Fruit fly (Drosophila melanogaster) whole organism, embryonic: Measurements from ENCODE around the gene wds.

Experiments used
- Antp ChIP-seq: fragments of 200-800 bp; sonication (Bioruptor generic); optimal IDR thresholded peaks from 3 replicates; lab custom pipeline; 2016; ENCODE audit warnings: missing biosample characterization, missing genetic modification characterization
- Awh ChIP-seq: fragments of 200-800 bp; sonication (Bioruptor generic); IDR thresholded peaks from 2 replicates; pipeline ENCODE4, ENCODE4 v1.3.6; 2022; ENCODE audit warnings: missing biosample characterization, missing genetic modification characterization
- B-H1 ChIP-seq: fragments of 200-800 bp; sonication (Bioruptor generic); IDR thresholded peaks from 3 replicates; pipeline ENCODE4 v1.3.6; 2022; ENCODE audit warnings: missing biosample characterization, missing genetic modification characterization
- BtbVII ChIP-seq: fragments of 200-800 bp; sonication (Bioruptor generic); optimal IDR thresholded peaks from 3 replicates; lab custom pipeline; 2017; ENCODE audit warnings: missing biosample characterization, mild to moderate bottlenecking, missing genetic modification characterization
- CG10147 ChIP-seq: fragments of 200-800 bp; sonication (Bioruptor generic); optimal IDR thresholded peaks from 2 replicates; lab custom pipeline; 2019; ENCODE audit warnings: missing biosample characterization, mild to moderate bottlenecking, missing genetic modification characterization, moderate library complexity
- CG10209 ChIP-seq: fragments of 200-800 bp; sonication (Bioruptor generic); optimal IDR thresholded peaks from 3 replicates; lab custom pipeline; 2017; ENCODE audit warnings: missing biosample characterization, mild to moderate bottlenecking, missing genetic modification characterization, missing genetic modification reagents
- CG10267 ChIP-seq: fragments of 200-800 bp; sonication (Bioruptor generic); optimal IDR thresholded peaks from 2 replicates; lab custom pipeline; 2018; ENCODE audit warnings: missing biosample characterization, mild to moderate bottlenecking, missing genetic modification characterization, moderate library complexity
- CG10654 ChIP-seq: fragments of 200-800 bp; sonication (Bioruptor generic); optimal IDR thresholded peaks from 2 replicates; lab custom pipeline; 2016; ENCODE audit warnings: missing biosample characterization, missing genetic modification characterization
- CG13624 ChIP-seq: fragments of 200-800 bp; sonication (Bioruptor generic); optimal IDR thresholded peaks from 2 replicates; lab custom pipeline; 2016; ENCODE audit warnings: missing biosample characterization, missing genetic modification characterization
- CG14710 ChIP-seq: fragments of 200-800 bp; sonication (Bioruptor generic); optimal IDR thresholded peaks from 3 replicates; lab custom pipeline; 2019; ENCODE audit warnings: missing biosample characterization, mild to moderate bottlenecking, missing genetic modification characterization, moderate library complexity
- CG1792 ChIP-seq: fragments of 200-800 bp; sonication (Bioruptor generic); optimal IDR thresholded peaks from 2 replicates; lab custom pipeline; 2016; ENCODE audit warnings: missing biosample characterization, missing genetic modification characterization
- CG18599 ChIP-seq: fragments of 200-800 bp; sonication (Bioruptor generic); optimal IDR thresholded peaks from 3 replicates; lab custom pipeline; 2017; ENCODE audit warnings: missing biosample characterization, missing genetic modification characterization, mild to moderate bottlenecking, moderate library complexity, missing genetic modification reagents
- CG2120 ChIP-seq: fragments of 200-800 bp; sonication (Bioruptor generic); optimal IDR thresholded peaks from 3 replicates; lab custom pipeline; 2016; ENCODE audit warnings: missing biosample characterization, missing genetic modification characterization
- CG32532 ChIP-seq: fragments of 200-800 bp; sonication (Bioruptor generic); IDR thresholded peaks from 2 replicates; pipeline ENCODE4 v1.3.6; 2022; ENCODE audit warnings: missing biosample characterization, missing genetic modification characterization
- CG4282 ChIP-seq: fragments of 200-800 bp; sonication (Bioruptor generic); optimal IDR thresholded peaks from 2 replicates; lab custom pipeline; 2016; ENCODE audit warnings: missing biosample characterization, missing genetic modification characterization
- CG4404 ChIP-seq: fragments of 200-800 bp; sonication (Bioruptor generic); IDR thresholded peaks from 2 replicates; pipeline ENCODE4 v1.3.6; 2022; ENCODE audit warnings: missing biosample characterization, missing genetic modification characterization
- CG4617 ChIP-seq: fragments of 200-800 bp; sonication (Bioruptor generic); optimal IDR thresholded peaks from 3 replicates; lab custom pipeline; 2016; ENCODE audit warnings: missing biosample characterization, missing genetic modification characterization, borderline replicate concordance
- CG7372 ChIP-seq: fragments of 200-800 bp; sonication (Bioruptor generic); IDR thresholded peaks from 2 replicates; pipeline ENCODE4 v1.3.6; 2022; ENCODE audit warnings: missing biosample characterization, missing genetic modification characterization
- CG8290 ChIP-seq, 3 experiments: fragments of 200-800 bp; sonication (Bioruptor generic); optimal IDR thresholded peaks; 2 replicates each; lab custom pipeline; 2016 to 2019; ENCODE audit warnings: missing biosample characterization in 3 of 3, missing genetic modification characterization in 3 of 3, mild to moderate bottlenecking in 2 of 3, moderate library complexity in 1 of 3
- CG9797 ChIP-seq: fragments of 200-800 bp; sonication (Bioruptor generic); optimal IDR thresholded peaks from 3 replicates; lab custom pipeline; 2018; ENCODE audit warnings: missing biosample characterization, mild to moderate bottlenecking, missing genetic modification characterization
- CrebB ChIP-seq: fragments of 200-800 bp; sonication (Bioruptor generic); optimal IDR thresholded peaks from 3 replicates; lab custom pipeline; 2018; ENCODE audit warnings: missing biosample characterization, mild to moderate bottlenecking, missing genetic modification characterization
- Dp ChIP-seq: fragments of 200-800 bp; sonication (Bioruptor generic); optimal IDR thresholded peaks from 2 replicates; lab custom pipeline; 2018; ENCODE audit warnings: missing biosample characterization, mild to moderate bottlenecking, missing genetic modification characterization, moderate library complexity
- Dref ChIP-seq: fragments of 200-800 bp; sonication (Bioruptor generic); IDR thresholded peaks from 2 replicates; pipeline ENCODE4 v1.3.6; 2022; ENCODE audit warnings: missing biosample characterization, missing genetic modification characterization
- Drgx ChIP-seq: fragments of 200-800 bp; sonication (Bioruptor generic); IDR thresholded peaks from 2 replicates; pipeline ENCODE4 v1.3.6; 2022; ENCODE audit warnings: missing biosample characterization, missing genetic modification characterization
- Hand ChIP-seq: fragments of 200-800 bp; sonication (Bioruptor generic); optimal IDR thresholded peaks from 2 replicates; lab custom pipeline; 2017; ENCODE audit warnings: mild to moderate bottlenecking, missing biosample characterization, missing genetic modification reagents, missing genetic modification characterization
- Hr78 ChIP-seq, 2 experiments: fragments of 200-800 bp in 1 of 2; fragments of >200 bp in 1 of 2; sonication (Bioruptor generic) in 1 of 2; optimal IDR thresholded peaks; 2 replicates each; lab custom pipeline; 2017 to 2019; ENCODE audit warnings: missing biosample characterization in 2 of 2, missing genetic modification characterization in 2 of 2, mild to moderate bottlenecking in 1 of 2, moderate library complexity in 1 of 2
- Hsf ChIP-seq: fragments of 200-800 bp; sonication (Bioruptor generic); optimal IDR thresholded peaks from 3 replicates; lab custom pipeline; 2016; ENCODE audit warnings: missing biosample characterization, missing genetic modification characterization
- Mad ChIP-seq: fragments of 200-800 bp; sonication (Bioruptor generic); optimal IDR thresholded peaks from 2 replicates; lab custom pipeline; 2016; ENCODE audit warnings: missing biosample characterization, missing genetic modification characterization
- Mes4 ChIP-seq: fragments of 200-800 bp; sonication (Bioruptor generic); optimal IDR thresholded peaks from 2 replicates; lab custom pipeline; 2016; ENCODE audit warnings: missing biosample characterization, missing genetic modification characterization
- Oli ChIP-seq: fragments of 200-800 bp; sonication (Bioruptor generic); optimal IDR thresholded peaks from 2 replicates; lab custom pipeline; 2018; ENCODE audit warnings: missing biosample characterization, mild to moderate bottlenecking, missing genetic modification characterization, moderate library complexity
- Scr ChIP-seq: fragments of 200-800 bp; sonication (Bioruptor generic); IDR thresholded peaks from 2 replicates; pipeline ENCODE4 v1.3.6; 2022; ENCODE audit warnings: missing biosample characterization, missing genetic modification characterization; ENCODE audit not compliant: partially characterized antibody
- Vsx1 ChIP-seq: fragments of 200-800 bp; sonication (Bioruptor generic); optimal IDR thresholded peaks from 2 replicates; lab custom pipeline; 2017; ENCODE audit warnings: missing biosample characterization, mild to moderate bottlenecking, missing genetic modification characterization, missing genetic modification reagents
- bigmax ChIP-seq: fragments of 200-800 bp; sonication (Bioruptor generic); optimal IDR thresholded peaks from 2 replicates; lab custom pipeline; 2018; ENCODE audit warnings: missing biosample characterization, mild to moderate bottlenecking, missing genetic modification characterization
- chn ChIP-seq: fragments of 200-800 bp; sonication (Bioruptor generic); optimal IDR thresholded peaks from 2 replicates; lab custom pipeline; 2016; ENCODE audit warnings: missing biosample characterization, missing genetic modification characterization
- da ChIP-seq: fragments of 200-800 bp; sonication (Bioruptor generic); optimal IDR thresholded peaks from 2 replicates; lab custom pipeline; 2016; ENCODE audit warnings: missing biosample characterization, missing genetic modification characterization
- esg ChIP-seq: fragments of 200-800 bp; sonication (Bioruptor generic); conservative IDR thresholded peaks from 2 replicates; pipeline ENCODE4 v1.3.6; 2022; ENCODE audit warnings: missing biosample characterization, missing genetic modification characterization
- fd96Cb ChIP-seq: fragments of 200-800 bp; sonication (Bioruptor generic); optimal IDR thresholded peaks from 2 replicates; lab custom pipeline; 2018; ENCODE audit warnings: missing biosample characterization, mild to moderate bottlenecking, missing genetic modification characterization, moderate library complexity
- gcm2 ChIP-seq: fragments of 200-800 bp; sonication (Bioruptor generic); optimal IDR thresholded peaks from 2 replicates; lab custom pipeline; 2016; ENCODE audit warnings: missing biosample characterization, missing genetic modification characterization
- hb ChIP-seq: fragments of 200-800 bp; sonication (Bioruptor generic); IDR thresholded peaks from 3 replicates; pipeline ENCODE4 v1.3.6; 2022; ENCODE audit warnings: missing biosample characterization, missing genetic modification characterization; ENCODE audit not compliant: partially characterized antibody
- ind ChIP-seq: fragments of 200-800 bp; sonication (Bioruptor generic); optimal IDR thresholded peaks from 3 replicates; lab custom pipeline; 2016; ENCODE audit warnings: missing biosample characterization, missing genetic modification characterization
- lbe ChIP-seq: fragments of 200-800 bp; sonication (Bioruptor generic); optimal IDR thresholded peaks from 2 replicates; lab custom pipeline; 2016; ENCODE audit warnings: missing biosample characterization, mild to moderate bottlenecking, missing genetic modification characterization
- maf-S ChIP-seq: fragments of 200-800 bp; sonication (Bioruptor generic); optimal IDR thresholded peaks from 2 replicates; lab custom pipeline; 2016; ENCODE audit warnings: missing biosample characterization, missing genetic modification characterization
- odd ChIP-seq: fragments of 200-800 bp; sonication (Bioruptor generic); optimal IDR thresholded peaks from 2 replicates; lab custom pipeline; 2017; ENCODE audit warnings: missing biosample characterization, mild to moderate bottlenecking, missing genetic modification characterization
- onecut ChIP-seq: fragments of 200-800 bp; sonication (Bioruptor generic); IDR thresholded peaks from 2 replicates; pipeline ENCODE4 v1.3.6; 2022; ENCODE audit warnings: missing biosample characterization, missing genetic modification characterization
- otp ChIP-seq: fragments of 200-800 bp; sonication (Bioruptor generic); IDR thresholded peaks from 3 replicates; pipeline ENCODE4, ENCODE4 v1.3.6; 2022; ENCODE audit warnings: missing biosample characterization, missing genetic modification characterization
- psq ChIP-seq: fragments of 200-800 bp; sonication (Bioruptor generic); optimal IDR thresholded peaks from 2 replicates; lab custom pipeline; 2017; ENCODE audit warnings: missing biosample characterization, missing genetic modification characterization
- sd ChIP-seq: fragments of 200-800 bp; sonication (Bioruptor generic); optimal IDR thresholded peaks from 3 replicates; lab custom pipeline; 2018; ENCODE audit warnings: missing biosample characterization, mild to moderate bottlenecking, missing genetic modification characterization, moderate library complexity
- trh ChIP-seq: fragments of 200-800 bp; sonication (Bioruptor generic); optimal IDR thresholded peaks from 2 replicates; lab custom pipeline; 2016; ENCODE audit warnings: missing biosample characterization, missing genetic modification characterization
- tup ChIP-seq: fragments of 200-800 bp; sonication (Bioruptor generic); optimal IDR thresholded peaks from 2 replicates; lab custom pipeline; 2016; ENCODE audit warnings: missing biosample characterization, mild to moderate bottlenecking, missing genetic modification characterization, moderate library complexity
- vfl ChIP-seq: fragments of 200-800 bp; sonication (Bioruptor generic); optimal IDR thresholded peaks from 2 replicates; lab custom pipeline; 2016; ENCODE audit warnings: missing biosample characterization, missing genetic modification characterization

The wds gene

DNA sequence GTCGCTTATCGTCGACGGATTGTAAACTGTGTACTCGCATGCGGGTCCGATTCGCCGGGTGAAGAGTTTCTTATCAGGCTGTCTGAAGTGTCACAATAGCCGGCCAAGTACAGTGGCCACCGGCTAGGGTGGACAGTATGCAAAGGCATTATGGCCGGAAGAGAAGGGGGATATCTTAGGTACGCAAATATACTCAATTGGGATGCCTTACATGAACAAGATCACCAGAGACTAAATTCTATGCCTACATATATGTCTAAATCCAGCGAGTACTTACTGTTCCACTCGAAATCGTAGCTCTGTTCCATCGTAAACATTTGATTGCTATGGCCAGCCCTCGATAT is 7.9 kb downstream of the wds start (continued):
- peak; percentile 92 for TF ChIP-seq Awh (GFP tag; lab: Robert Waterston, UW)
- TF ChIP-seq CG8290 (GFP tag; optimal IDR thresholded peaks at IDR 0.05; lab: Kevin White, UChicago): peak; percentile 46
- peak in 1 of 2 experiments; percentile 99 for TF ChIP-seq CG8290 (tag; optimal IDR thresholded peaks at IDR 0.05; lab: Kevin White, UChicago)
- peak; percentile 64 for TF ChIP-seq Mes4 (GFP tag; lab: Kevin White, UChicago)
- TF ChIP-seq Oli: peak; percentile 90
- TF ChIP-seq Mad (GFP tag; lab: Kevin White, UChicago): peak; percentile 77
- peak; percentile 93 for TF ChIP-seq BtbVII
- peak; percentile 84 for TF ChIP-seq CrebB (tag; lab: Kevin White, UChicago)
- TF ChIP-seq Vsx1 (GFP tag; lab: Kevin White, UChicago): peak; percentile 65
- TF ChIP-seq onecut (GFP tag; lab: Robert Waterston, UW): peak; percentile 80
- peak; percentile 57 for TF ChIP-seq CG14710 (tag; lab: Kevin White, UChicago)
- TF ChIP-seq Hsf (GFP tag; lab: Kevin White, UChicago): peak; percentile 88
- peak; percentile 73 for TF ChIP-seq sd (tag; lab: Kevin White, UChicago)
- TF ChIP-seq Dref (GFP tag; lab: Robert Waterston, UW): peak; percentile 40
- TF ChIP-seq esg: peak; percentile 93
- peak; percentile 92 for TF ChIP-seq Hand
- TF ChIP-seq odd (GFP tag; lab: Kevin White, UChicago): peak; percentile 67
- peak; percentile 66 for TF ChIP-seq da (GFP tag; lab: Kevin White, UChicago)
- no peak for TF ChIP-seq bigmax (GFP tag; lab: Kevin White, UChicago)
- TF ChIP-seq CG4617 (GFP tag; lab: Kevin White, UChicago): peak; percentile 63
- TF ChIP-seq CG7372 (GFP tag; lab: Robert Waterston, UW): peak; percentile 91
- peak; percentile 55 for TF ChIP-seq CG4282
- no peak for TF ChIP-seq hb (GFP tag; lab: Robert Waterston, UW)
- no peak for TF ChIP-seq Dp (GFP tag; lab: Kevin White, UChicago)
- TF ChIP-seq CG13624 (GFP tag; lab: Kevin White, UChicago): peak; percentile 94
- TF ChIP-seq CG18599 (GFP tag; lab: Kevin White, UChicago): peak; percentile 97
- TF ChIP-seq Antp: peak; percentile 97
- no peak for TF ChIP-seq psq (GFP tag; lab: Kevin White, UChicago)
- TF ChIP-seq tup (GFP tag; lab: Kevin White, UChicago): peak; percentile 74
- peak; percentile 69 for TF ChIP-seq gcm2 (GFP tag; lab: Kevin White, UChicago)
- peak; percentile 94 for TF ChIP-seq otp (GFP tag; lab: Robert Waterston, UW)
- TF ChIP-seq ind (GFP tag; lab: Kevin White, UChicago): peak; percentile 97
- TF ChIP-seq CG32532: peak; percentile 97
- TF ChIP-seq CG2120 (GFP tag; lab: Kevin White, UChicago): peak; percentile 97
- TF ChIP-seq CG4404 (GFP tag; lab: Robert Waterston, UW): peak; percentile 88
- TF ChIP-seq CG1792 (GFP tag; lab: Kevin White, UChicago): peak; percentile 89
- TF ChIP-seq lbe (GFP tag; lab: Kevin White, UChicago): peak; percentile 94
- TF ChIP-seq CG9797 (GFP tag; lab: Kevin White, UChicago): peak; percentile 18
- TF ChIP-seq CG10147 (GFP tag; lab: Kevin White, UChicago): peak; percentile 73
- TF ChIP-seq trh (GFP tag; lab: Kevin White, UChicago): peak; percentile 63
- TF ChIP-seq vfl (GFP tag; lab: Kevin White, UChicago): peak; percentile 84
- peak; percentile 90 for TF ChIP-seq CG10209 (GFP tag; lab: Kevin White, UChicago)
- TF ChIP-seq CG10654: peak; percentile 88
- TF ChIP-seq CG10267: peak; percentile 60
- TF ChIP-seq fd96Cb: peak; percentile 85
- peak; percentile 79 for TF ChIP-seq chn (GFP tag; lab: Kevin White, UChicago)
- TF ChIP-seq Drgx (GFP tag; lab: Robert Waterston, UW): peak; percentile 92
- no peak for TF ChIP-seq Scr
- TF ChIP-seq maf-S (GFP tag; lab: Kevin White, UChicago): peak; percentile 88
- peak in 1 of 2 experiments; percentile 59 for TF ChIP-seq Hr78 (GFP tag; optimal IDR thresholded peaks at IDR 0.05; lab: Kevin White, UChicago)
- TF ChIP-seq B-H1 (GFP tag; lab: Robert Waterston, UW): peak; percentile 91
